Worm (Caenorhabditis elegans) whole organism, young adult: ENCODE data around the gene ZK1320.7.
A peak's percentile ranks its signal among the peaks of the same experiment; 100 is the strongest.

Experiments
- C17E4.6 ChIP-seq: fragments of 200-800 bp; sonication (Bioruptor generic); IDR thresholded peaks from 2 replicates; pipeline ENCODE4 v1.3.6; 2022; ENCODE audit warnings: missing genetic modification reagents, missing genetic modification characterization, missing compliant biosample characterization
- F22D6.2 ChIP-seq: sonication (generic microtip); optimal IDR thresholded peaks from 2 replicates; lab custom pipeline; 2016; ENCODE audit warnings: mild to moderate bottlenecking, missing genetic modification characterization, missing compliant biosample characterization
- F23B12.7 ChIP-seq: sonication (generic microtip); optimal IDR thresholded peaks from 2 replicates; lab custom pipeline; 2017; ENCODE audit warnings: missing genetic modification characterization, mild to moderate bottlenecking, missing compliant biosample characterization, antibody characterized with exemption, moderate library complexity; ENCODE audit not compliant: insufficient read depth
- F55B11.4 ChIP-seq: sonication (generic microtip); optimal IDR thresholded peaks from 2 replicates; lab custom pipeline; 2016; ENCODE audit warnings: missing compliant biosample characterization, missing genetic modification characterization, borderline replicate concordance; ENCODE audit not compliant: insufficient read depth
- Y53F4B.3 ChIP-seq: fragments of 200-800 bp; sonication (Bioruptor generic); IDR thresholded peaks from 2 replicates; pipeline ENCODE4 v1.3.6; 2022; ENCODE audit warnings: missing genetic modification reagents, missing genetic modification characterization, missing compliant biosample characterization
- Y67H2A.10 ChIP-seq: fragments of 200-800 bp; sonication (Bioruptor generic); conservative IDR thresholded peaks from 2 replicates; pipeline ENCODE4 v1.3.6; 2022; ENCODE audit warnings: missing genetic modification reagents, missing genetic modification characterization, missing compliant biosample characterization
- Y79H2A.3 ChIP-seq: fragments of 200-800 bp; sonication (Bioruptor generic); conservative IDR thresholded peaks from 2 replicates; pipeline ENCODE4 v1.3.6; 2022; ENCODE audit warnings: missing genetic modification reagents, missing genetic modification characterization, missing compliant biosample characterization
- ZK185.1 ChIP-seq: sonication (generic microtip); optimal IDR thresholded peaks from 2 replicates; lab custom pipeline; 2016; ENCODE audit warnings: mild to moderate bottlenecking, missing genetic modification characterization, missing compliant biosample characterization; ENCODE audit not compliant: poor library complexity, severe bottlenecking
- ama-1 ChIP-seq, 3 experiments: fragments of 150-350 bp in 1 of 3; sonication (generic microtip) in 2 of 3; optimal IDR thresholded peaks; 2 replicates each; lab custom pipeline; 2014 to 2018; ENCODE audit warnings: missing biosample characterization in 2 of 3, missing genetic modification characterization in 2 of 3, missing genetic modification reagents in 2 of 3
- attf-5 ChIP-seq: fragments of 200-800 bp; sonication (Bioruptor generic); optimal IDR thresholded peaks from 2 replicates; lab custom pipeline; 2018; ENCODE audit warnings: mild to moderate bottlenecking, missing genetic modification characterization, missing compliant biosample characterization
- attf-6 ChIP-seq: fragments of 200-800 bp; sonication (Bioruptor generic); IDR thresholded peaks from 2 replicates; pipeline ENCODE4 v1.3.6; 2022; ENCODE audit warnings: missing genetic modification reagents, missing genetic modification characterization, missing compliant biosample characterization
- bed-1 ChIP-seq: fragments of 200-800 bp; sonication (Bioruptor generic); IDR thresholded peaks from 2 replicates; pipeline ENCODE4 v1.3.6; 2022; ENCODE audit warnings: missing genetic modification reagents, missing genetic modification characterization, missing compliant biosample characterization
- ceh-58 ChIP-seq: fragments of 200-800 bp; sonication (Bioruptor generic); IDR thresholded peaks from 2 replicates; pipeline ENCODE4 v1.3.6; 2022; ENCODE audit warnings: missing genetic modification characterization, missing compliant biosample characterization
- ceh-91 ChIP-seq: fragments of 200-800 bp; sonication (Bioruptor generic); IDR thresholded peaks from 2 replicates; pipeline ENCODE4 v1.3.6; 2022; ENCODE audit warnings: missing genetic modification reagents, missing genetic modification characterization, missing compliant biosample characterization
- die-1 ChIP-seq: sonication (generic microtip); optimal IDR thresholded peaks from 2 replicates; lab custom pipeline; 2016; ENCODE audit warnings: missing genotype, mild to moderate bottlenecking, missing genetic modification characterization, missing compliant biosample characterization
- dox-1 ChIP-seq: fragments of 200-800 bp; sonication (Bioruptor generic); IDR thresholded peaks from 2 replicates; pipeline ENCODE4 v1.3.6; 2022; ENCODE audit warnings: missing genetic modification reagents, missing genetic modification characterization, missing compliant biosample characterization
- dpl-1 ChIP-seq: fragments of 150-350 bp; optimal IDR thresholded peaks from 2 replicates; lab custom pipeline; 2014; ENCODE audit warnings: missing biosample characterization, missing genetic modification reagents, missing genetic modification characterization
- efl-1 ChIP-seq: fragments of 150-350 bp; optimal IDR thresholded peaks from 2 replicates; lab custom pipeline; 2014; ENCODE audit warnings: missing biosample characterization, missing genetic modification reagents, missing genetic modification characterization
- egl-18 ChIP-seq: fragments of 200-800 bp; sonication (Bioruptor generic); IDR thresholded peaks from 2 replicates; pipeline ENCODE4 v1.3.6; 2022; ENCODE audit warnings: missing genetic modification reagents, missing genetic modification characterization, missing compliant biosample characterization
- egl-44 ChIP-seq: fragments of 200-800 bp; sonication (Bioruptor generic); IDR thresholded peaks from 2 replicates; pipeline ENCODE4 v1.3.6; 2022; ENCODE audit warnings: missing genetic modification reagents, missing genetic modification characterization, missing compliant biosample characterization
- gei-17 ChIP-seq: fragments of 200-800 bp; sonication (Bioruptor generic); optimal IDR thresholded peaks from 2 replicates; lab custom pipeline; 2018; ENCODE audit warnings: mild to moderate bottlenecking, missing genetic modification characterization, missing compliant biosample characterization
- him-1 ChIP-seq: sonication (generic microtip); optimal IDR thresholded peaks from 2 replicates; lab custom pipeline; 2016; ENCODE audit warnings: missing genotype, missing genetic modification reagents, missing genetic modification characterization, missing compliant biosample characterization
- hmg-1.2 ChIP-seq: fragments of 200-800 bp; sonication (Bioruptor generic); IDR thresholded peaks from 2 replicates; pipeline ENCODE4 v1.3.6; 2022; ENCODE audit warnings: missing genetic modification reagents, missing genetic modification characterization, missing compliant biosample characterization
- lin-35 ChIP-seq, 3 experiments: fragments of 150-350 bp in 2 of 3; sonication (generic microtip) in 1 of 3; optimal IDR thresholded peaks; 2 replicates each; lab custom pipeline; 2014 to 2018; ENCODE audit warnings: missing biosample characterization in 3 of 3, missing genetic modification characterization in 3 of 3, missing genetic modification reagents in 3 of 3
- lin-54 ChIP-seq: fragments of 200-800 bp; sonication (Bioruptor generic); optimal IDR thresholded peaks from 2 replicates; lab custom pipeline; 2018; ENCODE audit warnings: mild to moderate bottlenecking, missing genetic modification characterization, missing compliant biosample characterization
- lir-1 ChIP-seq: fragments of 200-800 bp; sonication (Bioruptor generic); conservative IDR thresholded peaks from 2 replicates; pipeline ENCODE4 v1.3.6; 2022; ENCODE audit warnings: missing genetic modification reagents, missing genetic modification characterization, missing compliant biosample characterization
- lsy-27 ChIP-seq: sonication (generic microtip); optimal IDR thresholded peaks from 2 replicates; lab custom pipeline; 2017; ENCODE audit warnings: missing genetic modification characterization, mild to moderate bottlenecking, missing compliant biosample characterization, antibody characterized with exemption, missing genotype, borderline replicate concordance; ENCODE audit not compliant: insufficient read depth
- madf-6 ChIP-seq: fragments of 200-800 bp; sonication (Bioruptor generic); IDR thresholded peaks from 2 replicates; pipeline ENCODE4 v1.3.6; 2022; ENCODE audit warnings: missing genetic modification reagents, missing genetic modification characterization, missing compliant biosample characterization
- mcd-1 ChIP-seq: fragments of 200-800 bp; sonication (Bioruptor generic); IDR thresholded peaks from 2 replicates; pipeline ENCODE4 v1.3.6; 2022; ENCODE audit warnings: missing genetic modification reagents, missing genetic modification characterization, missing compliant biosample characterization
- nfyb-1 ChIP-seq: fragments of 200-800 bp; sonication (Bioruptor generic); IDR thresholded peaks from 2 replicates; pipeline ENCODE4 v1.3.6; 2022; ENCODE audit warnings: missing genetic modification reagents, missing genetic modification characterization, missing compliant biosample characterization
- nhr-120 ChIP-seq: fragments of 200-800 bp; sonication (Bioruptor generic); IDR thresholded peaks from 2 replicates; pipeline ENCODE4 v1.3.6; 2022; ENCODE audit warnings: missing genetic modification characterization, missing compliant biosample characterization
- nhr-27 ChIP-seq: fragments of 200-800 bp; sonication (Bioruptor generic); optimal IDR thresholded peaks from 2 replicates; lab custom pipeline; 2018; ENCODE audit warnings: mild to moderate bottlenecking, missing genetic modification characterization, moderate library complexity, missing compliant biosample characterization
- sdz-38 ChIP-seq: sonication (generic microtip); optimal IDR thresholded peaks from 2 replicates; lab custom pipeline; 2016; ENCODE audit warnings: missing genotype, missing genetic modification characterization, missing compliant biosample characterization
- snpc-4 ChIP-seq, 5 experiments: fragments of 150-350 bp in 1 of 5; sonication (generic microtip) in 4 of 5; optimal IDR thresholded peaks; 2 replicates each; lab custom pipeline; 2014 to 2018; ENCODE audit warnings: missing genetic modification characterization in 5 of 5, missing biosample characterization in 3 of 5, antibody characterized with exemption in 2 of 5, mild to moderate bottlenecking in 2 of 5, missing compliant biosample characterization in 2 of 5, missing genotype in 2 of 5, moderate library complexity in 2 of 5, missing genetic modification reagents in 1 of 5
- somi-1 ChIP-seq: fragments of 200-800 bp; sonication (Bioruptor generic); optimal IDR thresholded peaks from 2 replicates; lab custom pipeline; 2018; ENCODE audit warnings: mild to moderate bottlenecking, missing genetic modification characterization, missing compliant biosample characterization
- sptf-2 ChIP-seq: fragments of 200-800 bp; sonication (Bioruptor generic); optimal IDR thresholded peaks from 2 replicates; lab custom pipeline; 2018; ENCODE audit warnings: mild to moderate bottlenecking, missing genetic modification characterization, missing compliant biosample characterization
- tbp1 ChIP-seq: fragments of 200-800 bp; sonication (Bioruptor generic); optimal IDR thresholded peaks from 2 replicates; lab custom pipeline; 2018; ENCODE audit warnings: mild to moderate bottlenecking, missing genetic modification characterization, missing compliant biosample characterization
- zfh-2 ChIP-seq: fragments of 200-800 bp; sonication (Bioruptor generic); conservative IDR thresholded peaks from 2 replicates; pipeline ENCODE4 v1.3.6; 2022; ENCODE audit warnings: missing genetic modification reagents, missing genetic modification characterization, missing compliant biosample characterization
- ztf-18 ChIP-seq: sonication (generic microtip); optimal IDR thresholded peaks from 2 replicates; lab custom pipeline; 2016; ENCODE audit warnings: missing genotype, mild to moderate bottlenecking, missing genetic modification characterization, missing compliant biosample characterization
- ztf-22 ChIP-seq: fragments of 200-800 bp; sonication (Bioruptor generic); optimal IDR thresholded peaks from 2 replicates; lab custom pipeline; 2018; ENCODE audit warnings: mild to moderate bottlenecking, missing genetic modification characterization, moderate library complexity, missing compliant biosample characterization

The ZK1320.7 gene

DNA sequence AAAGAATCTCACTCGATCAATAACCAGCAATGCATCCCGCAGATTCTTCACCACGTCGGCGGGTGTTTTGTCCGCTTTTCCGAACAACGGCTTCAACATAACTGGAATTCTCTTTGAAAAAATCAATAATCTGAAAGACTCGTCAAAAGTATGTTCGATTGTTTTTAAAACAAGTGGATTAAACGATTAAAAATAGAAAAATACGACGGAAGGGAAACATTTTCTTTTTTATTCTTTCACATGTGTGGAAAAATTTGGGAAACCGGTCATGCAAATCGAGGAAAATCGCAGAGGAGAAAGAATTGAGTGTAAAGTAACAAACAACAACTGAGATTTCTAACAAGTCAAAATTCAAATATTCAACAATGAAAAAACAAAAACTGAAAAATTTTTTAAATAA, 32.2 kb downstream of the ZK1320.7 start, which contains the start of gene mop-25.2:
Gene mop-25.2 (minus strand): TSS at position 101 of the 400 bp plus-strand sequence.
- TF ChIP-seq madf-6 (GFP tag; lab: Robert Waterston, UW) (no peak), egl-44 (no peak), ama-1 (optimal IDR thresholded peaks at IDR 0.05; lab: Kevin White, UChicago) (no peak), ama-1 (GFP tag; optimal IDR thresholded peaks at IDR 0.05; lab: Kevin White, UChicago) (peak in 1 of 2 experiments; percentile 10)

DNA sequence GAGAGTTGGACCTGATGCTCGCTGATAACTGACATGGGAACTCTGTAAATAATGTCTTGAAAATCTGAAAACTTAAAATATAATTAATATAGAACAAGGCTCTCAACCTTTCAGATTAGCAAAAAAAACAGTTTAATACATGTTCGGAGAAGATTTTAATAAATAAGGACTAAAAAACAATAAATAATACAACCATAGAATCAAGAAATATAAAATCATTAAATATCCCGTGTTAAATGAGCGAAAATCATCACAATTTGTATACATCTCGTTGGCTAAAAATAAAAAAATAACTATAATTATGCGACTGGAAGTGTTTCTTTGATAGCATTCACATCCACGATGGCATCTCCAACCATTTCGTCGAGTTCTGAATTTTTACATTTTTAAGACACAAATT, 33.3 kb downstream of the ZK1320.7 start, which contains the start of gene Y53C12A.10:
Gene Y53C12A.10 (minus strand): TSS at position 101 of the 400 bp plus-strand sequence.
- no peak for TF ChIP-seq ama-1 (optimal IDR thresholded peaks at IDR 0.05; lab: Kevin White, UChicago)
- TF ChIP-seq ama-1 (GFP tag; optimal IDR thresholded peaks at IDR 0.05; lab: Kevin White, UChicago), result peak in 1 of 2 experiments; percentile 10
- no peak for TF ChIP-seq attf-6 (GFP tag; lab: Robert Waterston, UW)

DNA sequence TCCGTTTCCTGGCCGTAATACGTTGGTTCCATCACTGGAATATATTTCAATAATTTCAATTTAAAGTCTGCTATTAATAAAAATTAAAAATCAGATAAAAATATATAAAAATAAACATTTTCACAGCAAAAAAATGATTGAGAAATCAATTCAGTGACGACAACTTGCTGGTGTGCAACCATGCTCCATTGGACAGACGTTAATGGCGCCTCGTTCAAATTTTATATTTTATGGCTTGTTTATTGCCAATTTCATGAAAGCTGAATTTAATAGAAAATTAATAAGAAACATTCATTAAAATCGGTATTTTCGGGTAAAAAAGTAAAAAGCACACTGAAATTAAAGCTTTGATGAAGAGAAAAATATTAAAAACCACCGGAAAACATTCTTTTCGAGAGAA, 34.8 kb downstream of the ZK1320.7 start, which contains the start of gene Y53C12A.3:
Gene Y53C12A.3 (minus strand): TSS at position 34 of the 400 bp plus-strand sequence.
- TF ChIP-seq ztf-18 (tag; lab: Kevin White, UChicago), result no peak
- no peak for TF ChIP-seq die-1 (tag; lab: Kevin White, UChicago)
- TF ChIP-seq sdz-38 (tag; lab: Kevin White, UChicago), result no peak
- TF ChIP-seq bed-1 (GFP tag; lab: Robert Waterston, UW), result no peak
- no peak for TF ChIP-seq lsy-27
- no peak for TF ChIP-seq nfyb-1 (GFP tag; lab: Robert Waterston, UW)
- no peak for TF ChIP-seq snpc-4 (GFP tag; optimal IDR thresholded peaks at IDR 0.05; lab: Kevin White, UChicago)
- no peak for TF ChIP-seq snpc-4 (tag; optimal IDR thresholded peaks at IDR 0.05; lab: Kevin White, UChicago)
- TF ChIP-seq zfh-2, result no peak
- TF ChIP-seq nhr-120 (GFP tag; lab: Robert Waterston, UW), result no peak
- no peak for TF ChIP-seq F55B11.4 (tag; lab: Kevin White, UChicago)
- no peak for TF ChIP-seq nhr-27 (tag; lab: Kevin White, UChicago)
- peak; percentile 32 for TF ChIP-seq F23B12.7
- no peak for TF ChIP-seq attf-5 (GFP tag; lab: Kevin White, UChicago)
- peak; percentile 43 for TF ChIP-seq efl-1 (GFP tag; lab: Kevin White, UChicago)
- TF ChIP-seq ceh-58 (GFP tag; lab: Robert Waterston, UW), result no peak
- no peak for TF ChIP-seq sptf-2 (GFP tag; lab: Kevin White, UChicago)
- no peak for TF ChIP-seq F22D6.2
- no peak for TF ChIP-seq egl-18
- peak; percentile 79 for TF ChIP-seq lin-54
- TF ChIP-seq C17E4.6, result no peak
- TF ChIP-seq dpl-1 (GFP tag; lab: Kevin White, UChicago), result peak; percentile 8
- TF ChIP-seq lin-35 (GFP tag; optimal IDR thresholded peaks at IDR 0.05; lab: Kevin White, UChicago), result peak in 1 of 3 experiments; percentile 72
- no peak for TF ChIP-seq gei-17 (GFP tag; lab: Kevin White, UChicago)
- no peak for TF ChIP-seq Y53F4B.3 (GFP tag; lab: Robert Waterston, UW)
- no peak for TF ChIP-seq tbp1
- no peak for TF ChIP-seq ZK185.1 (tag; lab: Kevin White, UChicago)
- no peak for TF ChIP-seq lir-1
- no peak for TF ChIP-seq ztf-22 (GFP tag; lab: Kevin White, UChicago)
- no peak for TF ChIP-seq him-1 (tag; lab: Kevin White, UChicago)
- TF ChIP-seq Y79H2A.3, result no peak
- no peak for TF ChIP-seq hmg-1.2 (GFP tag; lab: Robert Waterston, UW)
- no peak for TF ChIP-seq somi-1 (GFP tag; lab: Kevin White, UChicago)
- TF ChIP-seq ceh-91, result no peak
- TF ChIP-seq mcd-1 (GFP tag; lab: Robert Waterston, UW), result peak; percentile 78
- no peak for TF ChIP-seq Y67H2A.10 (GFP tag; lab: Robert Waterston, UW)
- no peak for TF ChIP-seq dox-1
- TF ChIP-seq, all 124 proteins: peak for 6
